Worm (Caenorhabditis elegans) whole organism, L4/young adult: ENCODE data around the gene T26E4.7.

Experiments used
- dao-5 ChIP-seq: sonication (generic microtip); optimal IDR thresholded peaks from 2 replicates; lab custom pipeline; 2016; ENCODE audit warnings: missing genotype, missing genetic modification characterization, moderate library complexity, missing compliant biosample characterization
- him-1 ChIP-seq: sonication (generic microtip); optimal IDR thresholded peaks from 2 replicates; lab custom pipeline; 2016; ENCODE audit warnings: missing genotype, missing genetic modification reagents, missing genetic modification characterization, missing compliant biosample characterization

DNA sequence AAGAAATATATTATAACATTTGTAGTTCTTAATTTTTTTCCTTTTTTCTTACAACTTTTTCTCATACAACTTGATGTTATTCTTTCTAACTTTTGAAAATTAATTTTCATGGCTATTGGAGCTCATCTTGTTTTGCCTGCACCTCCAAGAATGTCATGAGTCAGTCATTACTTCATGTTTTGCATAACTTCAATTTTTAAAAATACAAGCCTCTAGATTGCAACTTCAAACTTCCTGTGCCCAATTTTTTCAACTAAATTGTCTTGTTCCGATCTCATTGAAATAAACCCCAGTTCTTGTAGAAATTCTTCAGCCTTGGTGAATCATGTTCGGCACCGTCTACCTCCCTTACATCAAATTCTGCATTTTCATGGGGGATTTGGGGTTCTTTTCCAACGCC lies 34.9 kb upstream of the T26E4.7 start, which contains the start of gene str-9:
- TF ChIP-seq him-1 (tag; lab: Kevin White, UChicago) (no peak), dao-5 (tag; lab: Kevin White, UChicago) (no peak)
